Fruit fly (Drosophila melanogaster): Measurements from ENCODE around the gene ush.

DNA sequence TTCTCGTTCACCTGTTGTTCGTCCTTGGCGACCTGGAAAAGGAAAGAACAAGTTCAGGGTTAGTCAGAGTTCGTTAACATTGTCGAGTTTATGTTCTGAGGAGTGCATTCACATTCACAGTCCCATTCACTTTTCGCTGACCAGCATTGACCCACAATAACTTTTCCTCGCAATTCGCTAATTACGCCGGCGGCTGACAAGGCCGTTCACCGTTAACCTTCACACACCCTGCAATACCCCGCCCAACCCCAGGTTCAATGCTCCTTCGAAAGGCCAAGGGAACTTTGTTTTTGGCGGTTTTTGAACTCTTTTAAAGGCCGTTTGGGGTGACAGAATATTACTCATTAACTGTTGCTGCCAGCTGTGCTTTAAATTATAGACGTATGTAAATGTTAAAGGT is 2.2 kb downstream of the ush start:
- TF ChIP-seq CG8478 (optimal IDR thresholded peaks at IDR 0.05) (no peak), Dll (optimal IDR thresholded peaks at IDR 0.05) (no peak), psq (optimal IDR thresholded peaks at IDR 0.05) (no peak), pan (optimal IDR thresholded peaks at IDR 0.05) (no peak)
